Fruit fly (Drosophila melanogaster): ENCODE results near the gene Ag5r.

Gene Ag5r

DNA sequence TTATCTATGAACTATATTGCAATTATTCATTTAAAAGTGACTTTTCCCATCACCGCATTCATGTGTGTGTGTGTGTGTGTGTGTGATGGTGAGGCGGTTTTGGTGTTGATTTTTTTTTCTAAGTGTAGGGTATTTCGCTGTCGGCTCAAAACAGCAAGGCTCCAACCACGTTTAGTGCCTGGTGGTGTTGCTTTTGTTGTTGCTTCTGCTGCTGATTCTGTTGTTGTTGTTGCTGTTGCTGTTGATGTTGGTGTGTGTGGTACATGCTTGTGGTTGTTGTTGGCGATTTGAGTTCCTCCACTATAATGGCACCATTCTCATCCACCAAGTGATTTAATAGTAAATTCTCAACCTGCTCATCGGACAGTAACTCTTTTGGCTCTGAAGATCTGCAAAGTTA lies 41.3 kb upstream of the Ag5r start (continued):
- no peak for TF ChIP-seq CG15696 (tag; optimal IDR thresholded peaks at IDR 0.05)
- TF ChIP-seq ems (GFP tag; optimal IDR thresholded peaks at IDR 0.05) = no peak
- peak; percentile 88 for TF ChIP-seq CG4360 (GFP tag; IDR thresholded peaks at IDR 0.05)
- TF ChIP-seq CG2712 (tag; optimal IDR thresholded peaks at IDR 0.05) = no peak
- TF ChIP-seq pum (GFP tag; optimal IDR thresholded peaks at IDR 0.05) = no peak
- TF ChIP-seq CG9437 (GFP tag; optimal IDR thresholded peaks at IDR 0.05) = no peak
- 0 out of 3 replicates have a peak, but pooled peaks have one; percentile 17 for TF ChIP-seq row (GFP tag; IDR thresholded peaks at IDR 0.05)
- TF ChIP-seq CG3163 (GFP tag; optimal IDR thresholded peaks at IDR 0.05) = no peak
- no peak for TF ChIP-seq lmd (GFP tag; IDR thresholded peaks at IDR 0.05)
- no peak for TF ChIP-seq Max (GFP tag; optimal IDR thresholded peaks at IDR 0.05)

DNA sequence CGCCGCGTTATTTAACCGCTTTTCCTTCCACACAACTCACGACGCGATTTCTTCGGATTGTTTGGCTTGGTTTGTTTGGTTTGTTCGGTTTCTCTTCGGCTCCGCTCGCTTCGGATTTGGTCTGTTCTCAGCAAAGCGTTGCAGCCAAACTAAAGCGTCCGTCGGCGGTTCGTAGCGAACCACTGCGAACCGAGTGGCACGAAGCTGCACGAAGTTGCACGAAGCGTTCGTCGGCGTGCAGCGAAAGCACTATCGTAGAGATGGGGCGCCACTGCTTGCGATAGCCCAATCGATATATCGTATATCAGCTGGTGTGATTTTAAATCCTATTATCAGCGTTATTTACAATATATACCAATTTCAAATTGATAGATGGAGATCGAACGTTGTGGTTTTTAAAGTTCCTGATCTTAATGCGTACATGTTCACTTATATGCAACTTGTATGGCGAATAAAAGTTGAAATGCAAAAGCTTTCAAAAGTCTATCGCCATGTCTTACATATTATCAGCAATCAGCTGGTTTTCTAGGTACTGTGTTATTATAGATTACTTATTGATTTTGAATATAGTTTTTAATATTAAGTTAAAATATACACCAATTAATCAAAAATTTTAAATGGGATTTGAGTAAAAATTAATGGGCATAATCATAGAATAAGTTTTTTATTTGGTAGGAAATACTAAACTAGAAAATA lies 39.7 kb upstream of the Ag5r start, which contains the start of gene rut:
TSS of gene rut (minus strand) at position 152 of the 696 bp plus-strand sequence.
- TF ChIP-seq CG12104 (GFP tag; optimal IDR thresholded peaks at IDR 0.05) (no peak), CG13296 (GFP tag; optimal IDR thresholded peaks at IDR 0.05) (no peak), z (GFP tag; IDR thresholded peaks at IDR 0.05) (no peak), Opbp (GFP tag; IDR thresholded peaks at IDR 0.05; ENCODE audit: partially characterized antibody) (peak; percentile 95), MTF-1 (GFP tag; optimal IDR thresholded peaks at IDR 0.05; ENCODE audit: borderline replicate concordance) (peak; percentile 9), CG7839 (tag; optimal IDR thresholded peaks at IDR 0.05) (no peak), Dll (GFP tag; IDR thresholded peaks at IDR 0.05; ENCODE audit: partially characterized antibody) (peak; percentile 90), vvl (GFP tag; IDR thresholded peaks at IDR 0.05) (peak; percentile 41), toy (GFP tag; IDR thresholded peaks at IDR 0.05) (no peak), Doc3 (GFP tag; IDR thresholded peaks at IDR 0.05; ENCODE audit: partially characterized antibody) (peak; percentile 90), gcm2 (GFP tag; optimal IDR thresholded peaks at IDR 0.05) (no peak), Rfx (GFP tag; IDR thresholded peaks at IDR 0.05) (peak; percentile 69), CG7556 (GFP tag; optimal IDR thresholded peaks at IDR 0.05) (no peak), CG16815 (GFP tag; optimal IDR thresholded peaks at IDR 0.05) (no peak), tna (GFP tag; IDR thresholded peaks at IDR 0.05; ENCODE audit: partially characterized antibody) (peak; percentile 93), CG8290 (GFP tag; optimal IDR thresholded peaks at IDR 0.05) (peak; percentile 4), CG8290 (tag; optimal IDR thresholded peaks at IDR 0.05) (peak in 1 of 2 experiments; percentile 85), vnd (GFP tag; IDR thresholded peaks at IDR 0.05; ENCODE audit: partially characterized antibody) (peak; percentile 95), Aef1 (GFP tag; IDR thresholded peaks at IDR 0.05) (no peak), pros (GFP tag; optimal IDR thresholded peaks at IDR 0.05) (no peak), BEAF-32 (GFP tag; optimal IDR thresholded peaks at IDR 0.05) (peak; percentile 88), CG30431 (GFP tag; optimal IDR thresholded peaks at IDR 0.05) (no peak), lmd (GFP tag; IDR thresholded peaks at IDR 0.05) (no peak), CG10366 (GFP tag; IDR thresholded peaks at IDR 0.05) (peak; percentile 22; the same call in 1 of the 2 replicates), CG14441 (GFP tag; IDR thresholded peaks at IDR 0.05) (0 out of 2 replicates have a peak, but pooled peaks have one; percentile 19), Dbx (GFP tag; IDR thresholded peaks at IDR 0.05) (peak; percentile 67), CG6175 (GFP tag; IDR thresholded peaks at IDR 0.05) (peak; percentile 95), CG11695 (GFP tag; IDR thresholded peaks at IDR 0.05) (0 out of 3 replicates have a peak, but pooled peaks have one; percentile 7), ken (GFP tag; IDR thresholded peaks at IDR 0.05) (no peak), CG6791 (GFP tag; IDR thresholded peaks at IDR 0.05; ENCODE audit: partially characterized antibody) (peak; percentile 96), nerfin-1 (tag; optimal IDR thresholded peaks at IDR 0.05) (no peak), Pdp1 (GFP tag; optimal IDR thresholded peaks at IDR 0.05) (peak in 1 of 2 experiments; percentile 25), Vsx1 (GFP tag; optimal IDR thresholded peaks at IDR 0.05) (no peak), H2.0 (GFP tag; IDR thresholded peaks at IDR 0.05) (no peak), twi (tag; optimal IDR thresholded peaks at IDR 0.05) (no peak), CG11085 (GFP tag; IDR thresholded peaks at IDR 0.05) (peak; percentile 39; the same call in 1 of the 2 replicates), NFAT (GFP tag; IDR thresholded peaks at IDR 0.05) (peak; percentile 39; the same call in 1 of the 2 replicates), CG11093 (GFP tag; IDR thresholded peaks at IDR 0.05) (no peak), dpn (GFP tag; optimal IDR thresholded peaks at IDR 0.05) (no peak)
